Worm (Caenorhabditis elegans) whole organism, L2 larva: ENCODE data around the gene C45G9.15.

Experiments
- lin-39 ChIP-seq: fragments of 150-350 bp; optimal IDR thresholded peaks from 2 replicates; lab custom pipeline; 2014; ENCODE audit warnings: missing biosample characterization, missing genetic modification reagents, missing genetic modification characterization
- nhr-237 ChIP-seq: fragments of 150-350 bp; optimal IDR thresholded peaks from 2 replicates; lab custom pipeline; 2014; ENCODE audit warnings: missing biosample characterization, missing genetic modification characterization
- zag-1 ChIP-seq: fragments of 150-350 bp; optimal IDR thresholded peaks from 2 replicates; lab custom pipeline; 2014; ENCODE audit warnings: missing biosample characterization, missing genetic modification characterization

DNA sequence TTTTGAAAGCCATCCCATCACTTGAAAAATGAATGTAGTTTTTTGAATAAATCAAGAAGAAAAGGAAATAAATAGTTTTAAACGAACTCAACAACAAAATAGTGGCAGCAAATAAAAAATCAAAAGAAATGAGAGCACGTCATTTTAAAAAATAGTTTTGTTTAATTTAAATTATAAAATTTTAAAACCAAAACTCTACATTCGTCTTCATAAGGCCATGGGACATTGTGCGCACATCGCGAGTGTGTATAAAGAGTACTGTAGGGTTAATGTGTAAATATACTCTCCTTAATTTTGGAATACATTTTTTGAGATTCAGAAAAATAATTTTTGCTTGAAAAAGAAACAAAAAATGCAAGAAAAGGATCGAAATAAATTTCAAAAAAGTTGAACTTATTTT lies at the start of gene C45G9.15:
- no peak for TF ChIP-seq nhr-237
- TF ChIP-seq lin-39 (tag; lab: Kevin White, UChicago): no peak
- TF ChIP-seq zag-1: no peak
